Worm (Caenorhabditis elegans): Measurements from ENCODE around the gene dhrs-4.

DNA sequence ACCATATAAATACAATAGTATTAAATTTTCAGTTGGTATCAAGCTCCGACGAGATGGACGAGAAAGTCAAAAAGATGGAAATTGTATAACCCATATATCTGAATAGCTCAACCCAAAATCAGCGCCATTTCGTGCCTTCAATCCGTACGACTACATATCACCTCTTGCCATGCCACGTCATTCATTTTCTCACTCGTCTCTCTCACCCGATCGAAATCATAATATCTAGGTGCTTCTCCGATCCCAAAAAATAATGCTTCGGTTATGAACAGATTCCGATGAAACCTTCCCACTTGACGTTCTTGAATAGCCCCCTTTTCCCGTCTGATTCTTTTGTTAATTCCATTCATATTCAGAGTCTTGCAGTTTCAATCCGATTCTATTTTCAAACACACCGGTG, 41.0 kb upstream of the dhrs-4 start:
- no peak for TF ChIP-seq ces-1 (GFP tag; optimal IDR thresholded peaks at IDR 0.05)
- TF ChIP-seq unc-39 (tag; optimal IDR thresholded peaks at IDR 0.05), result no peak
- no peak for TF ChIP-seq fkh-10 (GFP tag; optimal IDR thresholded peaks at IDR 0.05)
- no peak for TF ChIP-seq lin-39 (tag; optimal IDR thresholded peaks at IDR 0.05)
- TF ChIP-seq gei-8 (GFP tag; optimal IDR thresholded peaks at IDR 0.05), result no peak
- no peak for TF ChIP-seq aly-2 (tag; optimal IDR thresholded peaks at IDR 0.05)
- TF ChIP-seq F44E2.7 (GFP tag; IDR thresholded peaks at IDR 0.05), result no peak
- no peak for TF ChIP-seq hlh-30 (tag; optimal IDR thresholded peaks at IDR 0.05; ENCODE audit: insufficient read depth)
- no peak for TF ChIP-seq madf-9 (GFP tag; conservative IDR thresholded peaks at IDR 0.05)
- TF ChIP-seq unc-62 (GFP tag; optimal IDR thresholded peaks at IDR 0.05 in 1 of 2), result no peak
- TF ChIP-seq unc-62 (tag; optimal IDR thresholded peaks at IDR 0.05), result no peak

Measured in whole organism, L4 larva.